Worm (Caenorhabditis elegans) whole organism, L2 larva: ENCODE results near the gene lec-9.

Experiments
- ZK546.5 ChIP-seq: sonication (generic microtip); optimal IDR thresholded peaks from 2 replicates; lab custom pipeline; 2017; ENCODE audit warnings: missing biosample characterization, missing genetic modification characterization
- alr-1 ChIP-seq: fragments of 150-350 bp; optimal IDR thresholded peaks from 2 replicates; lab custom pipeline; 2014; ENCODE audit warnings: missing biosample characterization, missing genetic modification characterization
- crh-2 ChIP-seq: sonication (generic microtip); optimal IDR thresholded peaks from 2 replicates; lab custom pipeline; 2017; ENCODE audit warnings: missing biosample characterization, missing genetic modification characterization
- dmd-4 ChIP-seq: sonication (generic microtip); optimal IDR thresholded peaks from 2 replicates; lab custom pipeline; 2017; ENCODE audit warnings: missing biosample characterization, missing genetic modification characterization
- elt-3 ChIP-seq: sonication (generic microtip); optimal IDR thresholded peaks from 2 replicates; lab custom pipeline; 2017; ENCODE audit warnings: missing biosample characterization, missing genetic modification characterization
- nhr-25 ChIP-seq: fragments of 150-350 bp; sonication (generic microtip); optimal IDR thresholded peaks from 3 replicates; lab custom pipeline; 2014; ENCODE audit warnings: missing biosample characterization, missing genetic modification characterization
- nhr-77 ChIP-seq: fragments of 150-350 bp; optimal IDR thresholded peaks from 2 replicates; lab custom pipeline; 2014; ENCODE audit warnings: missing biosample characterization, missing genetic modification characterization
- unc-39 ChIP-seq: fragments of 150-350 bp; optimal IDR thresholded peaks from 2 replicates; lab custom pipeline; 2014; ENCODE audit warnings: missing biosample characterization, missing genetic modification characterization
- zag-1 ChIP-seq: fragments of 150-350 bp; optimal IDR thresholded peaks from 2 replicates; lab custom pipeline; 2014; ENCODE audit warnings: missing biosample characterization, missing genetic modification characterization
- ztf-1 ChIP-seq: fragments of 200-800 bp; sonication (Bioruptor generic); conservative IDR thresholded peaks from 2 replicates; pipeline ENCODE4 v1.3.6; 2022; ENCODE audit warnings: missing genetic modification characterization, missing compliant biosample characterization
- ztf-11 ChIP-seq: sonication (generic microtip); optimal IDR thresholded peaks from 2 replicates; lab custom pipeline; 2017; ENCODE audit warnings: missing biosample characterization, missing genetic modification characterization

- no peak for TF ChIP-seq nhr-25 (tag; lab: Kevin White, UChicago)
- no peak for TF ChIP-seq dmd-4 (tag; lab: Kevin White, UChicago)
- TF ChIP-seq nhr-77 (tag; lab: Kevin White, UChicago): no peak
- TF ChIP-seq elt-3 (tag; lab: Kevin White, UChicago): no peak
- no peak for TF ChIP-seq alr-1
- TF ChIP-seq ztf-11 (tag; lab: Kevin White, UChicago): no peak
- TF ChIP-seq crh-2 (tag; lab: Kevin White, UChicago): no peak
- TF ChIP-seq zag-1 (tag; lab: Kevin White, UChicago): no peak
- TF ChIP-seq unc-39 (tag; lab: Kevin White, UChicago): no peak
- no peak for TF ChIP-seq ztf-1 (GFP tag; lab: Robert Waterston, UW)
- no peak for TF ChIP-seq ZK546.5 (tag; lab: Kevin White, UChicago)
These were observed 34.0 kb downstream of the lec-9 start for ce11 chrX:17634245-17634644.
